Worm (Caenorhabditis elegans) whole organism, young adult: ENCODE measurements around the gene T24H10.5.

ENCODE experiments used
- B0035.1 ChIP-seq: sonication (generic microtip); optimal IDR thresholded peaks from 2 replicates; lab custom pipeline; 2016; ENCODE audit warnings: missing genetic modification characterization, mild to moderate bottlenecking, missing compliant biosample characterization, missing genotype, missing genetic modification reagents
- C06A6.2 ChIP-seq: fragments of 200-800 bp; sonication (Bioruptor generic); conservative IDR thresholded peaks from 2 replicates; pipeline ENCODE4 v1.3.6; 2022; ENCODE audit warnings: missing genetic modification characterization, missing compliant biosample characterization
- F10E7.11 ChIP-seq: sonication (generic microtip); optimal IDR thresholded peaks from 2 replicates; lab custom pipeline; 2017; ENCODE audit warnings: mild to moderate bottlenecking, missing genetic modification characterization, moderate library complexity, missing compliant biosample characterization
- F33H1.4 ChIP-seq: fragments of 200-800 bp; sonication (Bioruptor generic); IDR thresholded peaks from 2 replicates; pipeline ENCODE4 v1.3.6; 2022; ENCODE audit warnings: missing genetic modification reagents, missing genetic modification characterization, missing compliant biosample characterization
- F37B4.10 ChIP-seq: fragments of 200-800 bp; sonication (Bioruptor generic); IDR thresholded peaks from 2 replicates; pipeline ENCODE4 v1.3.6; 2022; ENCODE audit warnings: missing genetic modification characterization, missing compliant biosample characterization
- F52B5.7 ChIP-seq: sonication (generic microtip); optimal IDR thresholded peaks from 2 replicates; lab custom pipeline; 2016; ENCODE audit warnings: mild to moderate bottlenecking, missing genetic modification characterization, missing compliant biosample characterization
- F57C9.4 ChIP-seq: sonication (generic microtip); optimal IDR thresholded peaks from 2 replicates; lab custom pipeline; 2017; ENCODE audit warnings: mild to moderate bottlenecking, missing genetic modification characterization, missing compliant biosample characterization
- K12H6.12 ChIP-seq: fragments of 200-800 bp; sonication (Bioruptor generic); optimal IDR thresholded peaks from 2 replicates; lab custom pipeline; 2018; ENCODE audit warnings: mild to moderate bottlenecking, missing genetic modification characterization, missing compliant biosample characterization
- aptf-2 ChIP-seq: fragments of 200-800 bp; sonication (Bioruptor generic); conservative IDR thresholded peaks from 2 replicates; pipeline ENCODE4 v1.3.6; 2022; ENCODE audit warnings: missing genetic modification reagents, missing genetic modification characterization, missing compliant biosample characterization
- athp-1 ChIP-seq: sonication (generic microtip); optimal IDR thresholded peaks from 2 replicates; lab custom pipeline; 2017; ENCODE audit warnings: mild to moderate bottlenecking, missing genetic modification characterization, missing compliant biosample characterization
- ccch-3 ChIP-seq: fragments of 200-800 bp; sonication (Bioruptor generic); optimal IDR thresholded peaks from 2 replicates; lab custom pipeline; 2018; ENCODE audit warnings: mild to moderate bottlenecking, missing genetic modification characterization, missing compliant biosample characterization
- ceh-27 ChIP-seq: fragments of 200-800 bp; sonication (Bioruptor generic); optimal IDR thresholded peaks from 2 replicates; lab custom pipeline; 2018; ENCODE audit warnings: mild to moderate bottlenecking, missing genetic modification characterization, moderate library complexity, missing compliant biosample characterization
- ceh-40 ChIP-seq: fragments of 200-800 bp; sonication (Bioruptor generic); IDR thresholded peaks from 2 replicates; pipeline ENCODE4 v1.3.6; 2022; ENCODE audit warnings: missing genetic modification characterization, missing compliant biosample characterization
- ceh-58 ChIP-seq: fragments of 200-800 bp; sonication (Bioruptor generic); IDR thresholded peaks from 2 replicates; pipeline ENCODE4 v1.3.6; 2022; ENCODE audit warnings: missing genetic modification characterization, missing compliant biosample characterization
- ceh-79 ChIP-seq: sonication (generic microtip); optimal IDR thresholded peaks from 2 replicates; lab custom pipeline; 2017; ENCODE audit warnings: mild to moderate bottlenecking, missing genetic modification characterization, missing compliant biosample characterization
- die-1 ChIP-seq: sonication (generic microtip); optimal IDR thresholded peaks from 2 replicates; lab custom pipeline; 2016; ENCODE audit warnings: missing genotype, mild to moderate bottlenecking, missing genetic modification characterization, missing compliant biosample characterization
- dpl-1 ChIP-seq: fragments of 150-350 bp; optimal IDR thresholded peaks from 2 replicates; lab custom pipeline; 2014; ENCODE audit warnings: missing biosample characterization, missing genetic modification reagents, missing genetic modification characterization
- efl-1 ChIP-seq: fragments of 150-350 bp; optimal IDR thresholded peaks from 2 replicates; lab custom pipeline; 2014; ENCODE audit warnings: missing biosample characterization, missing genetic modification reagents, missing genetic modification characterization
- egl-44 ChIP-seq: fragments of 200-800 bp; sonication (Bioruptor generic); IDR thresholded peaks from 2 replicates; pipeline ENCODE4 v1.3.6; 2022; ENCODE audit warnings: missing genetic modification reagents, missing genetic modification characterization, missing compliant biosample characterization
- egrh-3 ChIP-seq: fragments of 200-800 bp; sonication (Bioruptor generic); IDR thresholded peaks from 2 replicates; pipeline ENCODE4 v1.3.6; 2022; ENCODE audit warnings: missing genetic modification reagents, missing genetic modification characterization, missing compliant biosample characterization
- fkh-3 ChIP-seq: sonication (generic microtip); optimal IDR thresholded peaks from 2 replicates; lab custom pipeline; 2016; ENCODE audit warnings: mild to moderate bottlenecking, missing genetic modification characterization, missing compliant biosample characterization
- him-1 ChIP-seq: sonication (generic microtip); optimal IDR thresholded peaks from 2 replicates; lab custom pipeline; 2016; ENCODE audit warnings: missing genotype, missing genetic modification reagents, missing genetic modification characterization, missing compliant biosample characterization
- hlh-26 ChIP-seq: fragments of 200-800 bp; sonication (Bioruptor generic); conservative IDR thresholded peaks from 2 replicates; pipeline ENCODE4 v1.3.6; 2022; ENCODE audit warnings: missing genetic modification reagents, missing genetic modification characterization, missing compliant biosample characterization
- hmg-1.2 ChIP-seq: fragments of 200-800 bp; sonication (Bioruptor generic); IDR thresholded peaks from 2 replicates; pipeline ENCODE4 v1.3.6; 2022; ENCODE audit warnings: missing genetic modification reagents, missing genetic modification characterization, missing compliant biosample characterization
- hsf-1 ChIP-seq: fragments of 200-800 bp; sonication (Bioruptor generic); IDR thresholded peaks from 2 replicates; pipeline ENCODE4 v1.3.6; 2022; ENCODE audit warnings: missing genetic modification reagents, missing genetic modification characterization, missing compliant biosample characterization
- let-607 ChIP-seq, 2 experiments: fragments of 200-800 bp in 1 of 2; sonication (Bioruptor generic) in 1 of 2; sonication (generic microtip) in 1 of 2; optimal IDR thresholded peaks; 2 replicates each; lab custom pipeline; 2016 to 2018; ENCODE audit warnings: mild to moderate bottlenecking in 2 of 2, missing compliant biosample characterization in 2 of 2, missing genetic modification characterization in 2 of 2, moderate library complexity in 2 of 2, missing genotype in 1 of 2
- lin-26 ChIP-seq: fragments of 200-800 bp; sonication (Bioruptor generic); IDR thresholded peaks from 2 replicates; pipeline ENCODE4 v1.3.6; 2022; ENCODE audit warnings: missing genetic modification reagents, missing genetic modification characterization, missing compliant biosample characterization
- lin-35 ChIP-seq, 3 experiments: fragments of 150-350 bp in 2 of 3; sonication (generic microtip) in 1 of 3; optimal IDR thresholded peaks; 2 replicates each; lab custom pipeline; 2014 to 2018; ENCODE audit warnings: missing biosample characterization in 3 of 3, missing genetic modification characterization in 3 of 3, missing genetic modification reagents in 3 of 3
- lin-40 ChIP-seq: sonication (generic microtip); optimal IDR thresholded peaks from 2 replicates; lab custom pipeline; 2016; ENCODE audit warnings: missing genetic modification characterization, mild to moderate bottlenecking, missing compliant biosample characterization, missing genotype, missing genetic modification reagents
- lin-54 ChIP-seq: fragments of 200-800 bp; sonication (Bioruptor generic); optimal IDR thresholded peaks from 2 replicates; lab custom pipeline; 2018; ENCODE audit warnings: mild to moderate bottlenecking, missing genetic modification characterization, missing compliant biosample characterization
- madf-10 ChIP-seq: sonication (generic microtip); optimal IDR thresholded peaks from 2 replicates; lab custom pipeline; 2016; ENCODE audit warnings: mild to moderate bottlenecking, missing genetic modification characterization, missing compliant biosample characterization
- madf-6 ChIP-seq: fragments of 200-800 bp; sonication (Bioruptor generic); IDR thresholded peaks from 2 replicates; pipeline ENCODE4 v1.3.6; 2022; ENCODE audit warnings: missing genetic modification reagents, missing genetic modification characterization, missing compliant biosample characterization
- madf-8 ChIP-seq: fragments of 200-800 bp; sonication (Bioruptor generic); conservative IDR thresholded peaks from 2 replicates; pipeline ENCODE4 v1.3.6; 2022; ENCODE audit warnings: missing genetic modification reagents, missing genetic modification characterization, missing compliant biosample characterization
- mel-28 ChIP-seq: sonication (generic microtip); optimal IDR thresholded peaks from 2 replicates; lab custom pipeline; 2016; ENCODE audit warnings: borderline replicate concordance, mild to moderate bottlenecking, missing genetic modification characterization, missing compliant biosample characterization
- mxl-1 ChIP-seq: sonication (generic microtip); optimal IDR thresholded peaks from 2 replicates; lab custom pipeline; 2016; ENCODE audit warnings: missing genetic modification characterization, missing compliant biosample characterization
- nhr-90 ChIP-seq: sonication (generic microtip); optimal IDR thresholded peaks from 2 replicates; lab custom pipeline; 2016; ENCODE audit warnings: missing genotype, mild to moderate bottlenecking, missing genetic modification characterization, missing compliant biosample characterization
- pha-4 ChIP-seq: fragments of 150-350 bp; sonication (generic microtip); optimal IDR thresholded peaks from 2 replicates; lab custom pipeline; 2014; ENCODE audit warnings: missing biosample characterization, missing genetic modification reagents, missing genetic modification characterization
- sdz-38 ChIP-seq: sonication (generic microtip); optimal IDR thresholded peaks from 2 replicates; lab custom pipeline; 2016; ENCODE audit warnings: missing genotype, missing genetic modification characterization, missing compliant biosample characterization
- tbp1 ChIP-seq: fragments of 200-800 bp; sonication (Bioruptor generic); optimal IDR thresholded peaks from 2 replicates; lab custom pipeline; 2018; ENCODE audit warnings: mild to moderate bottlenecking, missing genetic modification characterization, missing compliant biosample characterization
- tbx-9 ChIP-seq: sonication (generic microtip); optimal IDR thresholded peaks from 2 replicates; lab custom pipeline; 2016; ENCODE audit warnings: borderline replicate concordance, missing genetic modification characterization, inconsistent platforms, missing compliant biosample characterization
- xnd-1 ChIP-seq: sonication (generic microtip); optimal IDR thresholded peaks from 2 replicates; lab custom pipeline; 2016; ENCODE audit warnings: missing genotype, missing genetic modification reagents, missing genetic modification characterization, missing compliant biosample characterization
- ztf-26 ChIP-seq: sonication (generic microtip); optimal IDR thresholded peaks from 2 replicates; lab custom pipeline; 2017; ENCODE audit warnings: missing genetic modification characterization, missing compliant biosample characterization
- ztf-28 ChIP-seq: fragments of 200-800 bp; sonication (Bioruptor generic); IDR thresholded peaks from 2 replicates; pipeline ENCODE4 v1.3.6; 2022; ENCODE audit warnings: missing genetic modification reagents, missing genetic modification characterization, missing compliant biosample characterization
- ztf-3 ChIP-seq: fragments of 200-800 bp; sonication (Bioruptor generic); optimal IDR thresholded peaks from 2 replicates; lab custom pipeline; 2018; ENCODE audit warnings: mild to moderate bottlenecking, missing genetic modification characterization, missing compliant biosample characterization
- ztf-6 ChIP-seq: fragments of 200-800 bp; sonication (Bioruptor generic); IDR thresholded peaks from 2 replicates; pipeline ENCODE4 v1.3.6; 2022; ENCODE audit warnings: missing genetic modification reagents, missing genetic modification characterization, missing compliant biosample characterization

T24H10.5 gene

ce11 chrII:9060332-9060840, 40.5 kb upstream of the T24H10.5 start (continued):
- TF ChIP-seq ceh-79 (tag; lab: Kevin White, UChicago) (no peak), K12H6.12 (tag; lab: Kevin White, UChicago) (peak; percentile 91), him-1 (no peak), C06A6.2 (GFP tag; lab: Robert Waterston, UW) (peak; percentile 57; the same call in 1 of the 2 replicates), F10E7.11 (peak; percentile 27), nhr-90 (tag; lab: Kevin White, UChicago) (peak; percentile 60), lin-26 (no peak), lin-54 (GFP tag; lab: Kevin White, UChicago) (peak; percentile 64), F37B4.10 (GFP tag; lab: Robert Waterston, UW) (no peak), mel-28 (tag; lab: Kevin White, UChicago) (no peak), athp-1 (tag; lab: Kevin White, UChicago) (peak; percentile 9), hsf-1 (GFP tag; lab: Robert Waterston, UW) (0 out of 2 replicates have a peak, but pooled peaks have one; percentile 35), ceh-40 (no peak), hlh-26 (GFP tag; lab: Robert Waterston, UW) (no peak), ccch-3 (no peak), ztf-26 (tag; lab: Kevin White, UChicago) (peak; percentile 81), aptf-2 (GFP tag; lab: Robert Waterston, UW) (no peak), ceh-58 (GFP tag; lab: Robert Waterston, UW) (no peak), lin-40 (tag; lab: Kevin White, UChicago) (peak; percentile 83), B0035.1 (tag; lab: Kevin White, UChicago) (no peak), egl-44 (0 out of 2 replicates have a peak, but pooled peaks have one; percentile 45), tbx-9 (tag; lab: Kevin White, UChicago) (no peak), let-607 (tag; optimal IDR thresholded peaks at IDR 0.05; lab: Kevin White, UChicago) (peak; percentile 69 to 86), pha-4 (tag; lab: Kevin White, UChicago) (no peak), egrh-3 (GFP tag; lab: Robert Waterston, UW) (peak; percentile 87), ztf-28 (no peak), ztf-3 (no peak), F52B5.7 (no peak), ceh-27 (GFP tag; lab: Kevin White, UChicago) (peak; percentile 92), madf-10 (tag; lab: Kevin White, UChicago) (peak; percentile 99), hmg-1.2 (GFP tag; lab: Robert Waterston, UW) (peak; percentile 72), F57C9.4 (no peak), lin-35 (GFP tag; optimal IDR thresholded peaks at IDR 0.05; lab: Kevin White, UChicago) (peak in 1 of 3 experiments; percentile 24), dpl-1 (no peak), efl-1 (GFP tag; lab: Kevin White, UChicago) (no peak), ztf-6 (GFP tag; lab: Robert Waterston, UW) (no peak), die-1 (tag; lab: Kevin White, UChicago) (peak; percentile 29), madf-8 (GFP tag; lab: Robert Waterston, UW) (no peak), tbp1 (peak; percentile 57), xnd-1 (tag; lab: Kevin White, UChicago) (no peak), F33H1.4 (GFP tag; lab: Robert Waterston, UW) (no peak), sdz-38 (no peak), madf-6 (GFP tag; lab: Robert Waterston, UW) (no peak), fkh-3 (no peak), mxl-1 (tag; lab: Kevin White, UChicago) (no peak)
